Fruit fly (Drosophila melanogaster) whole organism, prepupa: Measurements from ENCODE around the gene CG34177.
A peak's percentile ranks its signal among the peaks of the same experiment; 100 is the strongest.

Experiments
- Blimp-1 ChIP-seq: fragments of 200-800 bp; sonication (Bioruptor generic); optimal IDR thresholded peaks from 3 replicates; lab custom pipeline; 2017; ENCODE audit warnings: missing biosample characterization, missing genetic modification characterization, mild to moderate bottlenecking, moderate library complexity, missing genetic modification reagents
- CG10631 ChIP-seq: fragments of 200-800 bp; sonication (Bioruptor generic); optimal IDR thresholded peaks from 2 replicates; lab custom pipeline; 2016; ENCODE audit warnings: missing biosample characterization, missing genetic modification characterization
- CG10669 ChIP-seq: fragments of 200-800 bp; sonication (Bioruptor generic); optimal IDR thresholded peaks from 3 replicates; lab custom pipeline; 2018; ENCODE audit warnings: missing biosample characterization, mild to moderate bottlenecking, missing genetic modification characterization, moderate library complexity
- CG11902 ChIP-seq: fragments of 200-800 bp; sonication (Bioruptor generic); optimal IDR thresholded peaks from 3 replicates; lab custom pipeline; 2016; ENCODE audit warnings: missing biosample characterization, missing genetic modification characterization
- CG15336 ChIP-seq: fragments of 200-800 bp; sonication (Bioruptor generic); IDR thresholded peaks from 2 replicates; pipeline ENCODE4 v1.3.6; 2022; ENCODE audit warnings: missing biosample characterization, missing genetic modification characterization
- CG1621 ChIP-seq: fragments of 200-800 bp; sonication (Bioruptor generic); optimal IDR thresholded peaks from 3 replicates; lab custom pipeline; 2018; ENCODE audit warnings: missing biosample characterization, mild to moderate bottlenecking, missing genetic modification characterization
- CG16779 ChIP-seq: fragments of 200-800 bp; sonication (Bioruptor generic); optimal IDR thresholded peaks from 3 replicates; lab custom pipeline; 2017; ENCODE audit warnings: missing biosample characterization, mild to moderate bottlenecking, missing genetic modification characterization
- CG3032 ChIP-seq: fragments of 200-800 bp; optimal IDR thresholded peaks from 2 replicates; lab custom pipeline; 2019; ENCODE audit warnings: missing biosample characterization, mild to moderate bottlenecking, missing genetic modification characterization, moderate library complexity
- CG31627 ChIP-seq: fragments of 200-800 bp; sonication (Bioruptor generic); optimal IDR thresholded peaks from 3 replicates; lab custom pipeline; 2016; ENCODE audit warnings: missing biosample characterization, missing genetic modification characterization
- CG32006 ChIP-seq: fragments of 200-800 bp; sonication (Bioruptor generic); optimal IDR thresholded peaks from 3 replicates; lab custom pipeline; 2017; ENCODE audit warnings: missing biosample characterization, mild to moderate bottlenecking, missing genetic modification characterization
- CG3919 ChIP-seq: fragments of 200-800 bp; sonication (Bioruptor generic); optimal IDR thresholded peaks from 3 replicates; lab custom pipeline; 2016; ENCODE audit warnings: missing biosample characterization, missing genetic modification characterization
- CG4318 ChIP-seq: fragments of 200-800 bp; sonication (Bioruptor generic); optimal IDR thresholded peaks from 3 replicates; lab custom pipeline; 2017; ENCODE audit warnings: missing biosample characterization, mild to moderate bottlenecking, missing genetic modification characterization
- CG6163 ChIP-seq: fragments of 200-800 bp; sonication (Bioruptor generic); IDR thresholded peaks from 3 replicates; pipeline ENCODE4 v1.3.6; 2022; ENCODE audit warnings: missing biosample characterization, missing genetic modification characterization
- CG6276 ChIP-seq: fragments of 200-800 bp; sonication (Bioruptor generic); optimal IDR thresholded peaks from 2 replicates; lab custom pipeline; 2017; ENCODE audit warnings: missing biosample characterization, mild to moderate bottlenecking, missing genetic modification characterization
- CG6792 ChIP-seq: fragments of 200-800 bp; sonication (Bioruptor generic); optimal IDR thresholded peaks from 3 replicates; lab custom pipeline; 2016; ENCODE audit warnings: missing biosample characterization, missing genetic modification characterization
- CG6808 ChIP-seq: fragments of 200-800 bp; sonication (Bioruptor generic); optimal IDR thresholded peaks from 3 replicates; lab custom pipeline; 2017; ENCODE audit warnings: missing biosample characterization, missing genetic modification characterization, mild to moderate bottlenecking, moderate library complexity, missing genetic modification reagents
- CG6854 ChIP-seq: fragments of 200-800 bp; sonication (Bioruptor generic); optimal IDR thresholded peaks from 2 replicates; lab custom pipeline; 2017; ENCODE audit warnings: missing biosample characterization, mild to moderate bottlenecking, missing genetic modification characterization
- CG7368 ChIP-seq: fragments of 200-800 bp; sonication (Bioruptor generic); optimal IDR thresholded peaks from 3 replicates; lab custom pipeline; 2016; ENCODE audit warnings: missing biosample characterization, missing genetic modification characterization
- CG8119 ChIP-seq: fragments of 200-800 bp; sonication (Bioruptor generic); IDR thresholded peaks from 3 replicates; pipeline ENCODE4 v1.3.6; 2022; ENCODE audit warnings: missing biosample characterization, missing genetic modification characterization
- CG8632 ChIP-seq: fragments of 200-800 bp; sonication (Bioruptor generic); optimal IDR thresholded peaks from 3 replicates; lab custom pipeline; 2016; ENCODE audit warnings: missing biosample characterization, missing genetic modification characterization
- Eip75B ChIP-seq: fragments of 200-800 bp; sonication (Bioruptor generic); optimal IDR thresholded peaks from 3 replicates; lab custom pipeline; 2016; ENCODE audit warnings: missing biosample characterization, missing genetic modification characterization
- Eip93F ChIP-seq: fragments of 200-800 bp; sonication (Bioruptor generic); optimal IDR thresholded peaks from 2 replicates; lab custom pipeline; 2016; ENCODE audit warnings: missing biosample characterization, mild to moderate bottlenecking, missing genetic modification characterization
- Ets21C ChIP-seq: fragments of 200-800 bp; sonication (Bioruptor generic); optimal IDR thresholded peaks from 3 replicates; lab custom pipeline; 2016; ENCODE audit warnings: missing biosample characterization, missing genetic modification characterization
- Ets96B ChIP-seq: fragments of 200-800 bp; optimal IDR thresholded peaks from 2 replicates; lab custom pipeline; 2019; ENCODE audit warnings: missing biosample characterization, mild to moderate bottlenecking, missing genetic modification characterization, moderate library complexity
- Gug ChIP-seq: fragments of 200-800 bp; sonication (Bioruptor generic); IDR thresholded peaks from 2 replicates; pipeline ENCODE4 v1.3.6; 2022; ENCODE audit warnings: missing biosample characterization, missing genetic modification characterization
- Hr39 ChIP-seq: fragments of 200-800 bp; sonication (Bioruptor generic); optimal IDR thresholded peaks from 2 replicates; lab custom pipeline; 2016; ENCODE audit warnings: missing biosample characterization, missing genetic modification characterization
- Lpt ChIP-seq: fragments of 200-800 bp; sonication (Bioruptor generic); optimal IDR thresholded peaks from 3 replicates; lab custom pipeline; 2016; ENCODE audit warnings: missing biosample characterization, missing genetic modification characterization
- Met ChIP-seq: fragments of 200-800 bp; sonication (Bioruptor generic); optimal IDR thresholded peaks from 3 replicates; lab custom pipeline; 2016; ENCODE audit warnings: missing biosample characterization, missing genetic modification characterization
- OdsH ChIP-seq: fragments of 200-800 bp; sonication (Bioruptor generic); optimal IDR thresholded peaks from 3 replicates; lab custom pipeline; 2016; ENCODE audit warnings: missing biosample characterization, missing genetic modification characterization
- Smox ChIP-seq: fragments of 200-800 bp; sonication (Bioruptor generic); optimal IDR thresholded peaks from 3 replicates; lab custom pipeline; 2016; ENCODE audit warnings: missing biosample characterization, missing genetic modification characterization
- Sox14 ChIP-seq: fragments of 200-800 bp; sonication (Bioruptor generic); optimal IDR thresholded peaks from 3 replicates; lab custom pipeline; 2016; ENCODE audit warnings: missing biosample characterization, missing genetic modification characterization
- Sox15 ChIP-seq: fragments of 200-800 bp; sonication (Bioruptor generic); optimal IDR thresholded peaks from 3 replicates; lab custom pipeline; 2016; ENCODE audit warnings: missing biosample characterization, missing genetic modification characterization
- acj6 ChIP-seq: fragments of 200-800 bp; sonication (Bioruptor generic); optimal IDR thresholded peaks from 3 replicates; lab custom pipeline; 2016; ENCODE audit warnings: missing biosample characterization, missing genetic modification characterization
- cyc ChIP-seq: fragments of 200-800 bp; sonication (Bioruptor generic); optimal IDR thresholded peaks from 3 replicates; lab custom pipeline; 2016; ENCODE audit warnings: missing biosample characterization, missing genetic modification characterization
- dac ChIP-seq: fragments of 200-800 bp; sonication (Bioruptor generic); optimal IDR thresholded peaks from 2 replicates; lab custom pipeline; 2017; ENCODE audit warnings: missing biosample characterization, mild to moderate bottlenecking, missing genetic modification characterization
- dsx ChIP-seq: fragments of 200-800 bp; optimal IDR thresholded peaks from 3 replicates; lab custom pipeline; 2019; ENCODE audit warnings: missing biosample characterization, mild to moderate bottlenecking, missing genetic modification characterization, moderate library complexity; ENCODE audit not compliant: poor library complexity, severe bottlenecking
- eg ChIP-seq: fragments of 200-800 bp; sonication (Bioruptor generic); IDR thresholded peaks from 3 replicates; pipeline ENCODE4 v1.3.6; 2022; ENCODE audit warnings: missing biosample characterization, missing genetic modification characterization
- esn ChIP-seq: fragments of 200-800 bp; sonication (Bioruptor generic); optimal IDR thresholded peaks from 2 replicates; lab custom pipeline; 2016; ENCODE audit warnings: missing biosample characterization, mild to moderate bottlenecking, missing genetic modification characterization, moderate library complexity
- fd59A ChIP-seq: fragments of 200-800 bp; sonication (Bioruptor generic); optimal IDR thresholded peaks from 2 replicates; lab custom pipeline; 2017; ENCODE audit warnings: missing biosample characterization, mild to moderate bottlenecking, missing genetic modification characterization, missing genetic modification reagents
- fd85E ChIP-seq: fragments of 200-800 bp; sonication (Bioruptor generic); optimal IDR thresholded peaks from 3 replicates; lab custom pipeline; 2016; ENCODE audit warnings: missing biosample characterization, missing genetic modification characterization
- fkh ChIP-seq: fragments of 200-800 bp; sonication (Bioruptor generic); optimal IDR thresholded peaks from 3 replicates; lab custom pipeline; 2017; ENCODE audit warnings: missing biosample characterization, mild to moderate bottlenecking, missing genetic modification characterization, moderate library complexity
- pdm3 ChIP-seq: fragments of 200-800 bp; sonication (Bioruptor generic); optimal IDR thresholded peaks from 3 replicates; lab custom pipeline; 2016; ENCODE audit warnings: missing biosample characterization, missing genetic modification characterization
- salr ChIP-seq, 2 experiments: fragments of 200-800 bp; sonication (Bioruptor generic); optimal IDR thresholded peaks; 3 replicates each; lab custom pipeline; 2016 to 2018; ENCODE audit warnings: missing biosample characterization in 2 of 2, missing genetic modification characterization in 2 of 2, mild to moderate bottlenecking in 1 of 2
- svp ChIP-seq: fragments of 200-800 bp; sonication (Bioruptor generic); peaks from one replicate; lab custom pipeline; 2016; ENCODE audit warnings: missing biosample characterization, missing genetic modification characterization
- topi ChIP-seq: fragments of 200-800 bp; sonication (Bioruptor generic); optimal IDR thresholded peaks from 3 replicates; lab custom pipeline; 2016; ENCODE audit warnings: missing biosample characterization, missing genetic modification characterization
- vri ChIP-seq: fragments of 200-800 bp; sonication (Bioruptor generic); optimal IDR thresholded peaks from 3 replicates; lab custom pipeline; 2016; ENCODE audit warnings: missing biosample characterization, mild to moderate bottlenecking, missing genetic modification characterization

Gene CG34177

DNA sequence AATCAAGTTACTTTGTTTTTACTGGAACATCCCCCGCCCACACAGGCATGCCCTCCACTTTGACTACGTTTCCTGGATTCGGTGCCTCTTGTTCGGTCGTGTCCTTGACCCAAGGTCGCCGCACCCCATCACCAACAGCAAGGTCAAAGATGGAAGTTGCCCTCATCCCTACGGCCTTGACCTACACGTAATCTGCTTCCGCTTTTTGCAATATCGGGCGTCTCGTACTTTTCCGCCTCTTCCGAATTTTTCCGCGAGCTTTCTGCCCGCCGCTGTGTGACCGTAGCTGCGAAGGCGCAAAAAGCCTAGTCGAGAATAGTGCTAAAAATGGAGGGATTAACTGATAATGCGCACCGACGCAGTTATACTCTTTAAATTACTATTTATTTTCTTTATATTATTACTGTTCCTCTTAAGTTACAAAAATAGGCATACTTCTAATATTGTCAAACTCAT, 22.9 kb downstream of the CG34177 start, which contains the start of gene Gs1l (continued):
- TF ChIP-seq CG16779 (tag; lab: Kevin White, UChicago): no peak
- no peak for TF ChIP-seq Hr39 (GFP tag; lab: Kevin White, UChicago)
- TF ChIP-seq CG11902 (GFP tag; lab: Kevin White, UChicago): no peak
- TF ChIP-seq CG6808 (GFP tag; lab: Kevin White, UChicago): no peak
- no peak for TF ChIP-seq CG8119
- no peak for TF ChIP-seq CG8632 (GFP tag; lab: Kevin White, UChicago)
- TF ChIP-seq CG7368 (GFP tag; lab: Kevin White, UChicago): no peak
- TF ChIP-seq pdm3 (GFP tag; lab: Kevin White, UChicago): no peak
- TF ChIP-seq, all 60 proteins: peak for 17

DNA sequence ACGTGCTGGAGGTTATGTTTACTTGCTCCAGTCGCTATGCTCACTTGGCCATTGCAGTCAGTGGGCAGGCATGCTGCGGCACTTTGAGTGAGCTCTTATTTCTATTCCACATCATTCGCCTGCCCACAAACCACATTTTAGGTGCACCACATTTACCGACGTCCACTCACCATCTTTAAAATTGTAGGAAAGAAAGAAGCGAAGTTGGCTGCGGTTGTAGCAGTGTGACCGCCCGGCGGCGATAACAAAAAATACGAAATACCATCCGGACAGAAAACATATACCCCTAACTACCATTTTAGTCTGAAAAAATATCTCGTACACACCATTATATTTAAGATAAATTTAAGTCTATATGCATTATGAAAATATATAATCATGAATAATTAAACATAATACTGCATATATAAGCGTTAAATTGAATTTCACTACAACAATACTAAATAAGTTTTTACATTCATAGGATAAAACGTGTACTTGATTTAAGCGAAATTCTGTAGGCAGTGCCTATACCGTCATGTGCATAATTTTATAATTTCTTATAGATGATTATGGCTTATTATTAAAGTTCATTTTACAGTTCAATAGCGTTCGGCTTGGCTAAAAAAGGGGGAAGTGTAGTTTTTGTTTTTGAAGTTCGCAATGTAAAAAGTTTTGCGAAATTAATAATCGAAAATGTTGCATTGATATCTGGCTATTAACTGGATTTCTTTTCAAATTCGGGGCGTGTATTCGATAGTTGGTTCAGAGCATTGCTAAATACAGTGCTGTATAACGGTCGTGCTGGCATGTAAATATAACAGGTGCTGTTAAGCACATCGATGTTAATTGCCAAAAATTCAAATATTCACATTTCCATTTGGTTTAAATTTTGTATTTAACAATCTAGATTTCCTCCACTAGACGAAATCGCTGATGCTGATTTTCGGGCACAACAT, 24.7 kb downstream of the CG34177 start, which contains the start of gene RpL27A:
RpL27A (minus strand) TSS at position 246 of the 938 bp plus-strand sequence.
- TF ChIP-seq Sox14 (GFP tag; lab: Kevin White, UChicago) (peak; percentile 19), acj6 (GFP tag; lab: Kevin White, UChicago) (peak; percentile 61), dac (peak; percentile 68), CG11902 (GFP tag; lab: Kevin White, UChicago) (no peak), Eip93F (no peak), CG6163 (peak; percentile 87), Lpt (GFP tag; lab: Kevin White, UChicago) (peak; percentile 9), Ets21C (GFP tag; lab: Kevin White, UChicago) (no peak), Blimp-1 (peak; percentile 45), CG15336 (GFP tag; lab: Robert Waterston, UW) (peak; percentile 69), OdsH (peak; percentile 70), CG4318 (GFP tag; lab: Kevin White, UChicago) (no peak), CG1621 (tag; lab: Kevin White, UChicago) (peak; percentile 50), CG6276 (GFP tag; lab: Kevin White, UChicago) (no peak), CG31627 (GFP tag; lab: Kevin White, UChicago) (peak; percentile 57), topi (peak; percentile 58), dsx (peak; percentile 43), CG10669 (peak; percentile 55), CG10631 (GFP tag; lab: Kevin White, UChicago) (peak; percentile 64), CG6854 (GFP tag; lab: Kevin White, UChicago) (peak; percentile 90), fkh (GFP tag; lab: Kevin White, UChicago) (peak; percentile 49), CG8632 (GFP tag; lab: Kevin White, UChicago) (peak; percentile 35), pdm3 (GFP tag; lab: Kevin White, UChicago) (peak; percentile 57), CG3919 (GFP tag; lab: Kevin White, UChicago) (peak; percentile 86), salr (GFP tag; optimal IDR thresholded peaks at IDR 0.05; lab: Kevin White, UChicago) (peak in 1 of 2 experiments; percentile 78), CG16779 (tag; lab: Kevin White, UChicago) (no peak), Gug (GFP tag; lab: Robert Waterston, UW) (no peak), CG32006 (GFP tag; lab: Kevin White, UChicago) (peak; percentile 60), svp (GFP tag; lab: Kevin White, UChicago) (peak; percentile 85), Met (peak; percentile 80), Hr39 (GFP tag; lab: Kevin White, UChicago) (peak; percentile 49), fd59A (peak; percentile 37), Eip75B (GFP tag; lab: Kevin White, UChicago) (peak; percentile 67), eg (GFP tag; lab: Robert Waterston, UW) (peak; percentile 83), Sox15 (peak; percentile 21), Smox (GFP tag; lab: Kevin White, UChicago) (peak; percentile 60), fd85E (GFP tag; lab: Kevin White, UChicago) (no peak), cyc (peak; percentile 70), vri (GFP tag; lab: Kevin White, UChicago) (peak; percentile 71), Ets96B (peak; percentile 19), esn (GFP tag; lab: Kevin White, UChicago) (peak; percentile 79), CG6792 (GFP tag; lab: Kevin White, UChicago) (peak; percentile 51), CG3032 (peak; percentile 43), CG8119 (peak; percentile 61; the same call in 2 of the 3 replicates)
